Fruit fly (Drosophila melanogaster) S2 (cell line): ENCODE measurements around the gene CG31441.

Source experiments
- CG8478 ChIP-seq: fragments of >200 bp; optimal IDR thresholded peaks from 2 replicates; lab custom pipeline; 2018
- CTCF ChIP-seq, 2 experiments: fragments of >200 bp; optimal IDR thresholded peaks; 2 replicates each; lab custom pipeline; 2018

DNA sequence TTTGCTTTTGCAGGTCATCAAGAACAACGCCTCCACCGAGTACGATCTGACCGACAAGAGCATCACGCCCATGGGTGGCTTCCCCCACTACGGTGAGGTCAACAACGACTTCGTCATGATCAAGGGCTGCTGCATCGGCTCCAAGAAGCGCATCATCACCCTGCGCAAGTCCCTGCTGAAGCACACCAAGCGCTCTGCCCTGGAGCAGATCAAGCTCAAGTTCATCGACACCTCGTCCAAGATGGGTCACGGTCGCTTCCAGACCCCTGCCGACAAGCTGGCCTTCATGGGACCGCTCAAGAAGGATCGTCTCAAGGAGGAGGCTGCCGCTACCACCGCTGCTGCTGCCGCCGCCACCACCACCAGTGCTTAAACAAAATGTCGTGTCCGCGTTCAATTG is 11.6 kb upstream of the CG31441 start:
- TF ChIP-seq CG8478 (lab: Kevin White, UChicago) (no peak), CTCF (optimal IDR thresholded peaks at IDR 0.05; lab: Kevin White, UChicago) (no peak)
